Worm (Caenorhabditis elegans) whole organism, L1 larva: ENCODE measurements around the gene attf-3.

Source experiments
- C04F5.9 ChIP-seq: sonication (generic microtip); optimal IDR thresholded peaks from 2 replicates; lab custom pipeline; 2016; ENCODE audit warnings: missing genetic modification characterization, missing compliant biosample characterization
- C16A3.4 ChIP-seq: fragments of 150-350 bp; optimal IDR thresholded peaks from 2 replicates; lab custom pipeline; 2014; ENCODE audit warnings: missing biosample characterization, missing genetic modification characterization
- Y116A8C.19 ChIP-seq: sonication (generic microtip); optimal IDR thresholded peaks from 2 replicates; lab custom pipeline; 2016; ENCODE audit warnings: missing compliant biosample characterization, missing genetic modification characterization, borderline replicate concordance
- alr-1 ChIP-seq: fragments of 200-800 bp; sonication (Bioruptor generic); optimal IDR thresholded peaks from 2 replicates; lab custom pipeline; 2018; ENCODE audit warnings: borderline replicate concordance, mild to moderate bottlenecking, missing genetic modification characterization, missing compliant biosample characterization
- blmp-1 ChIP-seq: fragments of 150-350 bp; optimal IDR thresholded peaks from 2 replicates; lab custom pipeline; 2014; ENCODE audit warnings: missing biosample characterization, missing genetic modification characterization
- ceh-8 ChIP-seq: fragments of 200-800 bp; sonication (Bioruptor generic); optimal IDR thresholded peaks from 2 replicates; lab custom pipeline; 2018; ENCODE audit warnings: mild to moderate bottlenecking, missing genetic modification characterization, moderate library complexity, missing compliant biosample characterization
- ceh-88 ChIP-seq: fragments of 200-800 bp; sonication (Bioruptor generic); IDR thresholded peaks from 2 replicates; pipeline ENCODE4 v1.3.6; 2022; ENCODE audit warnings: missing genetic modification characterization, missing compliant biosample characterization
- dpl-1 ChIP-seq, 3 experiments: fragments of 150-350 bp in 2 of 3; sonication (generic microtip) in 1 of 3; optimal IDR thresholded peaks; 2 replicates each; lab custom pipeline; 2014 to 2017; ENCODE audit warnings: missing biosample characterization in 3 of 3, missing genetic modification characterization in 3 of 3, missing genetic modification reagents in 3 of 3
- dsc-1 ChIP-seq: sonication (generic microtip); optimal IDR thresholded peaks from 2 replicates; lab custom pipeline; 2016; ENCODE audit warnings: mild to moderate bottlenecking, missing genetic modification characterization, missing compliant biosample characterization
- efl-1 ChIP-seq, 4 experiments: fragments of 150-350 bp; optimal IDR thresholded peaks in 3 of 4; peaks in 1 of 4; 1 replicate in 1 of 4; 2 replicates in 3 of 4; lab custom pipeline; 2014; ENCODE audit warnings: missing biosample characterization in 2 of 4, missing genetic modification characterization in 2 of 4, missing genetic modification reagents in 2 of 4
- egl-13 ChIP-seq: sonication (generic microtip); optimal IDR thresholded peaks from 2 replicates; lab custom pipeline; 2016; ENCODE audit warnings: missing genotype, missing genetic modification reagents, missing genetic modification characterization, missing compliant biosample characterization
- elt-2 ChIP-seq: sonication (generic microtip); optimal IDR thresholded peaks from 2 replicates; lab custom pipeline; 2016; ENCODE audit warnings: missing genetic modification characterization, mild to moderate bottlenecking, inconsistent platforms, missing compliant biosample characterization, missing genetic modification reagents
- elt-3 ChIP-seq, 6 experiments: fragments of 150-350 bp in 1 of 6; sonication (generic microtip); optimal IDR thresholded peaks; 2 replicates each; lab custom pipeline; 2017 to 2018; ENCODE audit warnings: missing biosample characterization in 6 of 6, missing genetic modification characterization in 6 of 6, inconsistent platforms in 1 of 6
- ets-5 ChIP-seq: fragments of 200-800 bp; sonication (Bioruptor generic); IDR thresholded peaks from 2 replicates; pipeline ENCODE4 v1.3.6; 2022; ENCODE audit warnings: missing genetic modification characterization, missing compliant biosample characterization
- fkh-10 ChIP-seq: sonication (generic microtip); optimal IDR thresholded peaks from 2 replicates; lab custom pipeline; 2017; ENCODE audit warnings: missing biosample characterization, missing genetic modification reagents, missing genetic modification characterization
- fkh-4 ChIP-seq: sonication (generic microtip); optimal IDR thresholded peaks from 2 replicates; lab custom pipeline; 2016; ENCODE audit warnings: missing compliant biosample characterization, missing genetic modification characterization, borderline replicate concordance
- fkh-8 ChIP-seq: sonication (generic microtip); optimal IDR thresholded peaks from 2 replicates; lab custom pipeline; 2016; ENCODE audit warnings: mild to moderate bottlenecking, missing genetic modification characterization, missing compliant biosample characterization
- isw-1 ChIP-seq: fragments of 200-800 bp; sonication (Bioruptor generic); IDR thresholded peaks from 2 replicates; pipeline ENCODE4 v1.3.6; 2022; ENCODE audit warnings: missing genetic modification characterization, missing compliant biosample characterization
- lin-14 ChIP-seq: fragments of 200-800 bp; sonication (Bioruptor generic); optimal IDR thresholded peaks from 2 replicates; lab custom pipeline; 2018; ENCODE audit warnings: mild to moderate bottlenecking, missing genetic modification characterization, moderate library complexity, missing compliant biosample characterization
- lin-35 ChIP-seq, 2 experiments: fragments of 150-350 bp; optimal IDR thresholded peaks; 2 replicates each; lab custom pipeline; 2014; ENCODE audit warnings: missing biosample characterization in 2 of 2, missing genetic modification characterization in 2 of 2, missing genetic modification reagents in 2 of 2
- lsy-2 ChIP-seq, 2 experiments: fragments of 150-350 bp; optimal IDR thresholded peaks; 2 replicates each; lab custom pipeline; 2014; ENCODE audit warnings: missing biosample characterization in 2 of 2, missing genetic modification characterization in 2 of 2
- mef-2 ChIP-seq: fragments of 150-350 bp; optimal IDR thresholded peaks from 2 replicates; lab custom pipeline; 2014; ENCODE audit warnings: missing biosample characterization, missing genetic modification characterization
- mep-1 ChIP-seq: fragments of 150-350 bp; optimal IDR thresholded peaks from 2 replicates; lab custom pipeline; 2014; ENCODE audit warnings: missing biosample characterization, missing genetic modification characterization
- nhr-12 ChIP-seq: sonication (generic microtip); optimal IDR thresholded peaks from 2 replicates; lab custom pipeline; 2017; ENCODE audit warnings: missing biosample characterization, missing genetic modification characterization
- nhr-19 ChIP-seq: fragments of 200-800 bp; sonication (Bioruptor generic); conservative IDR thresholded peaks from 2 replicates; pipeline ENCODE4 v1.3.6; 2022; ENCODE audit warnings: missing genetic modification characterization, missing compliant biosample characterization
- nhr-20 ChIP-seq: sonication (generic microtip); optimal IDR thresholded peaks from 2 replicates; lab custom pipeline; 2016; ENCODE audit warnings: mild to moderate bottlenecking, missing genetic modification characterization, missing compliant biosample characterization
- nhr-237 ChIP-seq: fragments of 150-350 bp; optimal IDR thresholded peaks from 2 replicates; lab custom pipeline; 2014; ENCODE audit warnings: missing biosample characterization, missing genetic modification characterization
- nhr-47 ChIP-seq: sonication (generic microtip); optimal IDR thresholded peaks from 2 replicates; lab custom pipeline; 2016; ENCODE audit warnings: mild to moderate bottlenecking, missing genetic modification characterization, moderate library complexity, missing compliant biosample characterization
- nhr-71 ChIP-seq: sonication (generic microtip); optimal IDR thresholded peaks from 2 replicates; lab custom pipeline; 2016; ENCODE audit warnings: mild to moderate bottlenecking, missing genetic modification characterization, moderate library complexity, missing compliant biosample characterization
- nhr-85 ChIP-seq: sonication (generic microtip); peaks from one replicate; lab custom pipeline; 2016; ENCODE audit warnings: missing genetic modification characterization, inconsistent platforms, missing compliant biosample characterization
- nhr-90 ChIP-seq: sonication (generic microtip); optimal IDR thresholded peaks from 2 replicates; lab custom pipeline; 2016; ENCODE audit warnings: mild to moderate bottlenecking, missing genetic modification characterization, missing compliant biosample characterization; ENCODE audit not compliant: poor library complexity
- pag-3 ChIP-seq: sonication (generic microtip); optimal IDR thresholded peaks from 2 replicates; lab custom pipeline; 2017; ENCODE audit warnings: missing genetic modification characterization, mild to moderate bottlenecking, missing compliant biosample characterization, antibody characterized with exemption, borderline replicate concordance; ENCODE audit not compliant: insufficient read depth
- pax-3 ChIP-seq: fragments of 200-800 bp; sonication (Bioruptor generic); optimal IDR thresholded peaks from 2 replicates; lab custom pipeline; 2018; ENCODE audit warnings: mild to moderate bottlenecking, missing genetic modification characterization, moderate library complexity, missing compliant biosample characterization
- sox-4 ChIP-seq: sonication (generic microtip); optimal IDR thresholded peaks from 2 replicates; lab custom pipeline; 2016; ENCODE audit warnings: missing genetic modification characterization, missing compliant biosample characterization
- sup-37 ChIP-seq: fragments of 200-800 bp; sonication (Bioruptor generic); optimal IDR thresholded peaks from 2 replicates; lab custom pipeline; 2018; ENCODE audit warnings: mild to moderate bottlenecking, missing genetic modification characterization, missing compliant biosample characterization
- swsn-7 ChIP-seq: sonication (generic microtip); optimal IDR thresholded peaks from 2 replicates; lab custom pipeline; 2016; ENCODE audit warnings: missing genetic modification characterization, missing compliant biosample characterization
- tbx-2 ChIP-seq: sonication (generic microtip); optimal IDR thresholded peaks from 2 replicates; lab custom pipeline; 2016; ENCODE audit warnings: missing genetic modification characterization, missing compliant biosample characterization
- tlp-1 ChIP-seq: fragments of 150-350 bp; optimal IDR thresholded peaks from 2 replicates; lab custom pipeline; 2014; ENCODE audit warnings: missing biosample characterization, missing genetic modification characterization
- unc-130 ChIP-seq: fragments of 150-350 bp; optimal IDR thresholded peaks from 2 replicates; lab custom pipeline; 2017; ENCODE audit warnings: missing biosample characterization, missing genetic modification characterization, inconsistent platforms
- unc-30 ChIP-seq: sonication (generic microtip); optimal IDR thresholded peaks from 2 replicates; lab custom pipeline; 2017; ENCODE audit warnings: missing biosample characterization, missing genetic modification characterization
- unc-86 ChIP-seq: sonication (generic microtip); optimal IDR thresholded peaks from 2 replicates; lab custom pipeline; 2016; ENCODE audit warnings: missing genetic modification characterization, missing compliant biosample characterization
- vab-15 ChIP-seq: sonication (generic microtip); optimal IDR thresholded peaks from 2 replicates; lab custom pipeline; 2017; ENCODE audit warnings: missing genotype, mild to moderate bottlenecking, missing genetic modification characterization, missing compliant biosample characterization
- zag-1 ChIP-seq: fragments of 150-350 bp; optimal IDR thresholded peaks from 2 replicates; lab custom pipeline; 2014; ENCODE audit warnings: missing biosample characterization, missing genetic modification characterization
- ztf-4 ChIP-seq: fragments of 150-350 bp; optimal IDR thresholded peaks from 2 replicates; lab custom pipeline; 2014; ENCODE audit warnings: missing biosample characterization, missing genetic modification characterization

attf-3 gene

DNA sequence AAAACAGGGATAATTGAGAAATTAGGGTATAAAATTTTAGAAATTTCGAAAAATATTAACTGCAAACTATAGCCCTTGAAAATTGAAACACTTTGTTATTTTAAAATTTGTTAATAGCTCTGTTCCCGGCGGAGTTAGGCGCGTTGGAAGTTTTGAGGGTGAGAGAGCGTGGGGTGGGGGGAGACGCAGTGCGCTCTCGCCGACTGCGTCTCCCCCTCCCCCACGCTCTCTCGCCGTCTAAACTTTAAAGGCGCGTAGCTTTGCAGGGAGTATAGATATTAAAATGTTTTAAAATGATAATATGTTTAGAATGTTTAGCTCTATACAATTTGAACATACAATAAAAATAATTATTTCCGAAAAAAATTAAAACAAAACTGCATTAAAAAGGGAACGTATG, 52.9 kb downstream of the attf-3 start:
- TF ChIP-seq unc-130 (tag; lab: Kevin White, UChicago): no peak
- peak; percentile 31 for TF ChIP-seq nhr-85 (tag; lab: Kevin White, UChicago)
- TF ChIP-seq C16A3.4 (tag; lab: Kevin White, UChicago): no peak
- TF ChIP-seq pax-3 (tag; lab: Kevin White, UChicago): no peak
- no peak for TF ChIP-seq nhr-237 (tag; lab: Kevin White, UChicago)
- no peak for TF ChIP-seq C04F5.9
- no peak for TF ChIP-seq tlp-1 (tag; lab: Kevin White, UChicago)
- no peak for TF ChIP-seq sup-37 (GFP tag; lab: Kevin White, UChicago)

DNA sequence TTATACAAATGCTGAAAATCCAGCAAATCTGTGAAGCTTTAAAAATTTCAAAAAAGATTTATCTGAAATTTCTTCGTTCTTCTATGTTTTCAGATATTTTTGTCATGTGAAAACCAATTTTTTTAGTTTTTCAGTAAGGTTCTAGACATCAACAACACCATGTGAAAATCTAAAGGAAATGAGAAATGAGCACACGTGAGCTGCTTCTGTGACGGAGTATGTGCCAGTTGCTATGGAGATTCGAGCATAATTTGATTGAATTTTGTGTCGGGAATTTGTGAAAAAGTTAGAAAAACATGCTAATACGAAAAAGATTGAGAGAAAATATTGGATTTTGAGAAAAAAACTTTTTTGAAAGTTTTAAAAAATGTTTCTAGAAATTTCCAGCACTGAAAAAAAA, 54.6 kb downstream of the attf-3 start:
- no peak for TF ChIP-seq tlp-1 (tag; lab: Kevin White, UChicago)
- no peak for TF ChIP-seq Y116A8C.19 (tag; lab: Kevin White, UChicago)
- no peak for TF ChIP-seq dpl-1 (GFP tag; optimal IDR thresholded peaks at IDR 0.05; lab: Kevin White, UChicago)
- TF ChIP-seq nhr-20 (tag; lab: Kevin White, UChicago): peak; percentile 9
- no peak for TF ChIP-seq tbx-2 (tag; lab: Kevin White, UChicago)
- no peak for TF ChIP-seq blmp-1 (tag; lab: Kevin White, UChicago)
- no peak for TF ChIP-seq lin-35 (GFP tag; optimal IDR thresholded peaks at IDR 0.05; lab: Kevin White, UChicago)
- no peak for TF ChIP-seq swsn-7 (tag; lab: Kevin White, UChicago)
- TF ChIP-seq C16A3.4 (tag; lab: Kevin White, UChicago): no peak
- TF ChIP-seq nhr-12 (tag; lab: Kevin White, UChicago): no peak
- no peak for TF ChIP-seq vab-15 (tag; lab: Kevin White, UChicago)
- peak; percentile 95 for TF ChIP-seq fkh-8 (tag; lab: Kevin White, UChicago)
- peak; percentile 10 for TF ChIP-seq ceh-8 (GFP tag; lab: Kevin White, UChicago)
- no peak for TF ChIP-seq pag-3
- TF ChIP-seq efl-1 (optimal IDR thresholded peaks at IDR 0.05; lab: Kevin White, UChicago): no peak
- no peak for TF ChIP-seq efl-1 (GFP tag; optimal IDR thresholded peaks at IDR 0.05 in 1 of 2; lab: Kevin White, UChicago)
- TF ChIP-seq nhr-47 (tag; lab: Kevin White, UChicago): peak; percentile 43
- TF ChIP-seq isw-1 (GFP tag; lab: Robert Waterston, UW): no peak
- no peak for TF ChIP-seq fkh-10
- TF ChIP-seq elt-3 (tag; optimal IDR thresholded peaks at IDR 0.05; lab: Kevin White, UChicago): no peak
- no peak for TF ChIP-seq nhr-19 (GFP tag; lab: Robert Waterston, UW)
- TF ChIP-seq nhr-71 (tag; lab: Kevin White, UChicago): peak; percentile 55
- no peak for TF ChIP-seq ets-5 (GFP tag; lab: Robert Waterston, UW)
- TF ChIP-seq unc-30 (tag; lab: Kevin White, UChicago): no peak
- TF ChIP-seq nhr-90 (tag; lab: Kevin White, UChicago): no peak

DNA sequence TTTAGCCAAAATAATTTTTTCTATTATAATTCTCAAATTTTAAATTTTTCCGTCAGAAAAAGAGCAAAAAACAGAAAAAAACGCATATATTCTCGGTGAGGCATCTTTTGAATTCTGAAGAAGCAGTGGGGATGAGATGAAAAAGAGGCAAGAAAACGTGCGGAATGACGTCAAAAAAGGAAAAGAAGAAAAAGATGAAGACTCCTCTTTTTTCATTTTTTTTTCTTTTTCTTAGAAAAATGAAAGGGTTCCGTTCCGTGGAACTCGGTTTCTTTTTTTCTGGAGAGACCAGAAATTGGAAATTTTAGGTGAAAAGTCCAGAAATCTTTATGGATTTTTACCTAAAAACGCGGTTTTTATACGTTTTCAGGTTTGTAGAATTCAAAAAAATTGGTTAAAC, 55.8 kb downstream of the attf-3 start:
- TF ChIP-seq alr-1 (tag; lab: Kevin White, UChicago): no peak
- no peak for TF ChIP-seq elt-2 (tag; lab: Kevin White, UChicago)
- TF ChIP-seq tbx-2 (tag; lab: Kevin White, UChicago): no peak
- TF ChIP-seq pax-3 (tag; lab: Kevin White, UChicago): peak; percentile 10
- TF ChIP-seq fkh-8 (tag; lab: Kevin White, UChicago): peak; percentile 55
- TF ChIP-seq ets-5 (GFP tag; lab: Robert Waterston, UW): no peak
- peak; percentile 26 for TF ChIP-seq sox-4 (tag; lab: Kevin White, UChicago)
- TF ChIP-seq lin-14 (GFP tag; lab: Kevin White, UChicago): peak; percentile 76
- TF ChIP-seq mef-2 (tag; lab: Kevin White, UChicago): no peak
- peak; percentile 65 for TF ChIP-seq nhr-47 (tag; lab: Kevin White, UChicago)
- peak; percentile 10 to 25 for TF ChIP-seq lsy-2 (tag; optimal IDR thresholded peaks at IDR 0.05; lab: Kevin White, UChicago)
- TF ChIP-seq nhr-71 (tag; lab: Kevin White, UChicago): peak; percentile 72
- TF ChIP-seq mep-1 (tag; lab: Kevin White, UChicago): peak; percentile 40
- no peak for TF ChIP-seq ztf-4
- peak; percentile 7 for TF ChIP-seq dsc-1 (tag; lab: Kevin White, UChicago)
- TF ChIP-seq elt-3 (tag; optimal IDR thresholded peaks at IDR 0.05; lab: Kevin White, UChicago): no peak
- no peak for TF ChIP-seq fkh-4 (tag; lab: Kevin White, UChicago)
- no peak for TF ChIP-seq tlp-1 (tag; lab: Kevin White, UChicago)
- no peak for TF ChIP-seq C04F5.9
- TF ChIP-seq fkh-10: peak; percentile 69
- no peak for TF ChIP-seq ceh-88 (GFP tag; lab: Robert Waterston, UW)
- peak; percentile 71 for TF ChIP-seq unc-86
- TF ChIP-seq zag-1 (tag; lab: Kevin White, UChicago): peak; percentile 43
- TF ChIP-seq nhr-85 (tag; lab: Kevin White, UChicago): peak; percentile 12
- peak; percentile 58 for TF ChIP-seq egl-13 (tag; lab: Kevin White, UChicago)
- TF ChIP-seq swsn-7 (tag; lab: Kevin White, UChicago): peak; percentile 38
